Fruit fly (Drosophila melanogaster) S2 (cell line): ENCODE results near the gene abo.

Experiments
- CG8478 ChIP-seq: fragments of >200 bp; optimal IDR thresholded peaks from 2 replicates; lab custom pipeline; 2018
- CTCF ChIP-seq, 2 experiments: fragments of >200 bp; optimal IDR thresholded peaks; 2 replicates each; lab custom pipeline; 2018

Gene abo

DNA sequence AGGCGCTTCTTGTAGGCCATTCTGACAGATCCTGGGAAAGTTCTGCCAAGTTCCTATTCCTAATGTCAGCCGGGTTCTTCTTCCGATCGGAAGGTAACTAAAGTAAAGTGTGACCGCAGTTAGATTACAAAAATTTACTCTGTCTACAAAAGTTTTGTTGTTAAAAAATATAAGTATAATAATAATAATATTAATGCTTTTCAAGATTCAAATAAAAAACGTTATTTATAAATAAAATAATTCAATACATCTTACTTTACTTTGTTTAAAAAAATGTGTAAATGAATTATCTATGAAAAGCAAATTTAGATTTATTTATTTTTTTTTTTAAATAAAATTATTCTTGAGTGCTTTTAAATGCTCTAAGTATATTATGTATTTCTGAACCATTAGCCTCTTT, at the start of gene abo:
Gene abo (minus strand): TSS at position 101 of the 400 bp plus-strand sequence.
- TF ChIP-seq CTCF (optimal IDR thresholded peaks at IDR 0.05; lab: Kevin White, UChicago) (no peak), CG8478 (lab: Kevin White, UChicago) (no peak)

DNA sequence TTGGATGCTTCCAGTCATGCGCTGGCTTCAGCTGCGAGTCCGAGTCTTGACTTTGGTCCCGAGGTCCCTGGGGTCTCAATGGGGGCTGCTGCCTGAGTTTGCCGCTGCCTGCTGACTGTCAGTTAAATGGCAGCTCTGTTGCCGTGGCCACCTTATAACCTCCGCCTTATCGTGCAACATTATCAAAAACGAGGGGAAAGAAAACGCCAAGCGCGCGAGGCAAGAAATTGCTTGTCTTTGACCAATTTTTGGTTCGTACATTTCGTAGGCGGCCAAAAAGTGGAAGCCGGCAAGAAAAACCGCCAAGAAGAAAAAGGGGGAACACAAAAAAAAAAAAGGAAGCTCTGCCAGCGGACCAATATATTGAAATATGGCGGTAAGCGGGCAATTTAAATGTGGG, 48.8 kb upstream of the abo start:
- TF ChIP-seq CG8478 (lab: Kevin White, UChicago), result no peak
- no peak for TF ChIP-seq CTCF (optimal IDR thresholded peaks at IDR 0.05; lab: Kevin White, UChicago)

DNA sequence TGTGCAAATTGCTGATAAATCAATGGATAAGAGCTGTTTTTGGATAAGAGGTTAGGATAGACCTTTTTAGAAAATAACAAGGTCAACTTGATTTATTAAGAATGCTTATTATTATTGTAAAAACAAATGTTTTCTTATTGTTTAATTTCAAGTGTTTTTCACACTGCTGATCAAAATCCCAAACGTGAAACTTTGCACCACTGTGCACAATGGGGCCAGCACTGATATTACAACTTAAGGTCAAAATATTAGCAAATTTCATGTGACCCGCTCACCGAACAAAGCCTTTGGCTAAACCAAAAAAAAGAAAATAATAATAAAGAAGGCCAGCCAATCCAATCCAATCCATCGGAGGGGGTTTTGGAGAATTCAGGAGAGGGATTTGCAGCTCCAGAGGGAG, 47.7 kb upstream of the abo start:
- no peak for TF ChIP-seq CTCF (optimal IDR thresholded peaks at IDR 0.05; lab: Kevin White, UChicago)
- no peak for TF ChIP-seq CG8478 (lab: Kevin White, UChicago)

DNA sequence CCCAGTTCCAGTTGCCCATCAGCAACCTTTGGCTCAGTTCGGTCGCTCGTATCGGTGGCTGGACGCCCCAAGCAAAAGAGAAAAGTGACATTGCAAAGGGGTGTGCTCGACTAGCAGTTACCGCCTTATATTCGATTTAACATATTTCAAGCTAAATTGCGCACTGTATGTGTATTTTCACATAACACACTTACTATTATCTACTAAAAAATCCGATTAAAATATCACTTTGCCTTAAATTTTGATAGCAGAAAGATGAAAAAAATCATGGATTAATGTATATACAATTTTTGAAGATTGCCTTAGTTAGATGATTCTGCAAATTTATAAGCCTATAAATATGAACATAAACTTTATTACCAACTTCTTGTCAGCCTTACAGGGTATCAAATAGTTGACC, 46.5 kb upstream of the abo start:
- TF ChIP-seq CTCF (optimal IDR thresholded peaks at IDR 0.05; lab: Kevin White, UChicago) (no peak), CG8478 (lab: Kevin White, UChicago) (no peak)

DNA sequence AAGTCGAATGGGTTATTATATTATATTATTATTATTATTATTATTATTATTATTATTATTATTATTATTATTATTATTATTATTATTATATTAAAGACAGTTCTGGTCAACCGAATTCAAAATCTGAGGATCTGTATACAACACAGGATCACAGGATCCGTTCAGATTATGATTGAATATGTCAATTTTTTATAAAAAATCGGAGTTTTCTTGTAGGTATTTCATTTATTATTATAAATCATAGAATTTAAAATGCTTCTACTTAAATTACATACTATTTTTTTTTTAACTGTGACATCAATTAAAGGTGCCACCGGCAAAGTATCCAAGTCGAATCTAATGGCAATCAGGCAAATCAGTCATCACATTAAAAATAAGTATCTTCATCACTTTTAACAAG, 41.6 kb upstream of the abo start, which contains the start of gene CG14913:
Gene CG14913 (plus strand): TSS at position 301 of the 400 bp plus-strand sequence.
- TF ChIP-seq CG8478 (lab: Kevin White, UChicago), result no peak
- no peak for TF ChIP-seq CTCF (optimal IDR thresholded peaks at IDR 0.05; lab: Kevin White, UChicago)

DNA sequence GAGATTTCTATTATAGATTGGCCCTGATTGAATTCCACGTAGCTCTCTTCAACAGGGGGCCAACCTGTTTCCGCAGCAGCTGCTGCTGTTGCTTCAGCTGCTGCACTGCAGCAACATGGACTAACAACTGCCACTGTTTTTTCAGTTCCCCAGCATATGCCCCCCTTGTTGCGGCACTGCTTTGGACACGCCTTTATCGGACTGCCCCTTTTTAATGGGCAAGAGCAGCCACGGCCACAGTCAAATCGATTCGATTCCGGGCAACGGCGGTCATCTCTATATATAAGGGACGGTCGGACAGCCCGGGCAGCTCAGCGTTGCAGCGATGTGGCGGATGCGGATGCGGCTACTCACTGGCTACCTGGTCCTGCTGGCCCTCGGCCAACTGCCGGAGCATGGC, 40.2 kb upstream of the abo start, which contains the start of gene Acp32CD:
Gene Acp32CD (plus strand): TSS at position 301 of the 400 bp plus-strand sequence.
- no peak for TF ChIP-seq CG8478 (lab: Kevin White, UChicago)
- no peak for TF ChIP-seq CTCF (optimal IDR thresholded peaks at IDR 0.05; lab: Kevin White, UChicago)

DNA sequence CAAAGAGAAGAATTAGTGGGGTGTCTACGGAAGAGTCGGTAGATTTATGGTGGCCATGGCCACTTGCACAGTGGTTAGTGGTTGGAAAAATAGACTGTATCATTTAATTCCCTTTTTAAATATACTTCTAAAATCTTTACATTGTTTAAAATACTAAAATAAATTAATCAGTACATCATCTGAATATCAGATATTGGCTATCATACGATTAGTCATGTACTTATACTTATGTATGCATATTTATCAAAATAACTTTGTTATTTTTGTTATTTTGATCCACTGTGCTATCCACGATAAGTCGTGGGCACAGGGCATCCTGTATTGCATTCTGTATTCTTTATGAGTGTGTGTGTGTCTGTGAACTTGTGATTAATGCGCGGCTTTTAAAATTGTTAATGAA, 39.6 kb upstream of the abo start:
- TF ChIP-seq CTCF (optimal IDR thresholded peaks at IDR 0.05; lab: Kevin White, UChicago), result no peak
- TF ChIP-seq CG8478 (lab: Kevin White, UChicago), result no peak

DNA sequence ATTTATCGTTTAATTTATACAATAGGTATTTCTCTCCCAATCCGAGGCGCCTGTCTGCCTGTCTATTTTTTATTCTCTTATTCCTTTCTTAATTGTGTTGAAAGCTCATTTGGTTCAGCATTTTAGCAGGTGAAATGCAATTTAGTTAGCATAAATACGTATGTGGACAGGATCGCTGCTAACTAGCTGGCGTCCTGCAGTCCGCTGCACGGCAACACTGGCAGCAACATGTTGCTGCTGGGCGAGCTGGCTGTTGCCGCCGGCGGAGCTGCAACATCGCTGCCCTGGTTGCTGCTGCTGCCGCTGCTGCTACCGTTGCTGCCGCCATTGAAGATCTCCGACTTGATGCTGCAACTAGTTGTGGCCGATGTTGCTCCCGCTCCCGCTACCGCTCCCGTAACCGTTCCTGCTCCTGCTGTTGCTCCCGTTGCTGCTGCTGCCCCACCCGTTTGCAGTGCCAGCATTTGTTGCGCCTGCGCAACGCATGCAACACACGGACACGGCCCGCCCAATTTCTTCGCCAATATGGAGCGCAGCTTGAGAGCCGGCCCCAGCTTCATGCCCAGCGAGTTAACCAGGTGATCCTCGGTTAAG, 39.0 kb upstream of the abo start:
- TF ChIP-seq CTCF (optimal IDR thresholded peaks at IDR 0.05; lab: Kevin White, UChicago) (no peak), CG8478 (lab: Kevin White, UChicago) (no peak)

DNA sequence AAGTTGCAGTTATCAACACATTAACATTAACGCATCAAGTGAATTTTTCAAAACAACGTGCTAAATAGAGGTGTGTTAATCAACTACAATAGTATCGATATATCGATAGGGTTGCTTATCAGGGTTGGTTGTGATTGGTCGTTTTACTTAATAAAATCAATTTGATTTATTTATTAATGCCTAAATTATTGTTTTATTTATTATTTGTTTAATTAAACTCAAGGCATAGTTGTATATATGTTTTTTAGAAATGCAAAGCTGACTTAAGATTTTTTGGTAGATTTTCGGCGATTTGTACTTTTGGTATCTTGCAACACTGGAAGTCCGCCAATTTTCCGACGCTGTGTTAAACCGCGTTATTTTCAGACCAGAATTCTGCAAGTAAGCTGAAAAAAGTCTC, 35.9 kb upstream of the abo start, which contains the start of the genes Art8 and dUTPase:
Gene Art8 (minus strand): TSS at position 88 of the 400 bp plus-strand sequence.
Gene dUTPase (plus strand): TSS at position 314 of the 400 bp plus-strand sequence.
- TF ChIP-seq CG8478 (lab: Kevin White, UChicago) (no peak), CTCF (optimal IDR thresholded peaks at IDR 0.05; lab: Kevin White, UChicago) (no peak)

DNA sequence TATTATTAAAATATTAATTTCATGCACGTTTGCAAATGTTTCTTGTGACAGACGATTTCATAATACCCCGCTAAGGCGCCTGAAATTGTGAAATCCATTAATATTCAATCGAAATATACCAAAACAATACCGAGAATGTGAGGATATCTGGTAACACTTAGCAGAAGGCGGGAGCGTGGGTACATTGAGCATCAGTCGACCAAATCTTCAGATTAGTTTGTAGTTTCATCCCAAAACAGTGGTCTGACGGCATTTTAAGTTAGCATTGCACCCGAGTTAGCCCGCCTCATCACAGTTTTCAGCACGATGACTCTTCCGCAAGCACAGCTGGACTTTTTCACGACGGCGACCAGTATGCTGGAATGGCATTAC, 29.6 kb upstream of the abo start, which contains the start of gene Nup154:
Gene Nup154 (plus strand): TSS at position 147 of the 372 bp plus-strand sequence.
- no peak for TF ChIP-seq CG8478 (lab: Kevin White, UChicago)
- no peak for TF ChIP-seq CTCF (optimal IDR thresholded peaks at IDR 0.05; lab: Kevin White, UChicago)

DNA sequence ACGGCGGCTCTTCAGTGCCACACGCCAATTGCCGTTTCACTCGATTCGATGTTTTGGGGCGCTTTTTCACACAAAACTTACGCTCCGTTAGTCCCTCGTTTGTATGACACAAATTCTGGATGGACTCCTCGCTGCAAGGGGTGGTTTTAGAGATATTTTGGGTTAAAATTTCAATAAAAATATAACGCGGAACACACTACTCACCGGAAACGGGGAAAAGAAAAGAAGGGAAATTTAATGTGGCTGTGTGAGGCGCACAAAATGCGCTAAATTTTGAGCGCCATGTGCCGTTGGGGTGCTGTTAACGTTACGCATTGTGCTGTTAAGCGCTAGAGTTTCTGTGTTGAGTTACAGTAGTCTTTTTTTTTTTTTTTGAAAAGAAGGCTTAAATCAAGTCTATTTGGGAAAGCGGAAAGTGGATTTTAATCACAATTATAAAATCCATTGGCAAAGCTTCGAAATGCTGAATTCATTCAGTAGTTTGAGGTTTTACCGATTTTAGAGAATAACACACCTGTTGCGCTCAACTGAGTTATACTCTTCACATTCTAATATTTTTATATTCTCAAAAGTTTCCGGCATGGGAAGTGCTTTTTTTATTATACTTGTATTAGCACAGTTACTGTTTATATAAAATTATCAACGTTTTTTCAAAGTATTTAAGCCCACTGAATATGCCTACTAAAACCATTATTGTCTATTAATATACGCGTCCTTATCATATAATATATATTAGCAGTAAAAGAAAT, 29.0 kb upstream of the abo start, which contains the start of gene RpL9:
Gene RpL9 (minus strand): TSS at position 265 of the 749 bp plus-strand sequence.
- TF ChIP-seq CG8478 (lab: Kevin White, UChicago) (no peak), CTCF (optimal IDR thresholded peaks at IDR 0.05; lab: Kevin White, UChicago) (peak in 1 of 2 experiments; percentile 38)

DNA sequence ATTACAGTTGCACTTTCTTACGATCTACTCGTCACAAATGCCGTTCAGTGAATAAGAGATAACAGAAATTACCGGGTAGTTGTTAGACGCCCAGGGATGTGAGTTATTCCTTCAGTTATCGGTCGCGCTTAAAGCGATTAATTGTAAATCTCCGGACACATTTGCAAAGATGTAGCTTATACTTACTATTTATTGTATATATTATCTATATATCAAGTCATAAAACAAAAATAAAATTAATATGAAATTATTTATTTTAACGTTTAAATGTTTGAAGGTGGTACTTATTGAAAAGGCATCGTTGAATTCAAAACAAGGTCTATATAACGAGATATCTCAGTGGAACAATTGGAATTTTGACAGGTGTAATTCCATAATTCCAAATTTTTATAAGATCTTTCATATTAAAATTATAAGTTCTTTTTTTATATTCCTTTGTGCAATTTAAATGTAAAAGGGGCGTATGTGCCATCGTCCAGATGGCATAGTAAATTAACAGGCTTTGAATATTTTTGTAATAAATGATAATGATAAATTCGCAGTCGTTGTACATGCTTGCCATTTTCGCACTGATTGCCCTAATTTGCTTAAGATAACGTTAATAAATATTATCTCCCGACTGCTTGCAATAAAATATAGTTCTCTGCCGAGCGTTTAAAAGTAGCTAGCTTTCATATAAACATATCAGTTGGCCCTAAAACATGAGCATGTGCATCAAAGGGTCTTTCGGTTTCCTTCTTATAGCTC, 26.5 kb upstream of the abo start, which contains the start of the genes aub and lectin-33A:
Gene aub (minus strand): TSS at position 101 of the 747 bp plus-strand sequence.
Gene lectin-33A (plus strand): TSS at position 697 of the 747 bp plus-strand sequence.
- TF ChIP-seq CG8478 (lab: Kevin White, UChicago), result no peak
- TF ChIP-seq CTCF (optimal IDR thresholded peaks at IDR 0.05; lab: Kevin White, UChicago), result no peak

DNA sequence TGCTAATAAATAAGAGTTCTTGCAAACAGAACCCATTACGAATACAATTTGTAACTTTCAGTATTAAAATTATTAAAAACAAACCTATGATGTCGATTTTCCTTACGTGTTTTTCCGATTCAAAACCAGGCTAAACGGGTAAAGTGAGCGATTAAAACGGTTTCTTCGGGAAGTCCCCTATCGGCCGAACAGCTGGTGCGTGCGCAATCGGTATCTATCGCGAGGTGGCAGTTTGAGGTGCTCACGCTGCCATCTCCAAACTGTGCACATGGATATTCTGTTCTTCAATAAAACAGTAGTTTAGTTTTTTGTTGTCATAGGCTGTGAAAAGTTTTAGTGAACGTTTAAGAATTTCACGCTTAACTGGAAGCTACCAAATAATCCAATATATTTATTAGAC, 14.1 kb upstream of the abo start, which contains the start of gene TTLL4A:
Gene TTLL4A (plus strand): TSS at position 240 of the 400 bp plus-strand sequence.
- peak; percentile 39 to 44 for TF ChIP-seq CTCF (optimal IDR thresholded peaks at IDR 0.05; lab: Kevin White, UChicago)
- no peak for TF ChIP-seq CG8478 (lab: Kevin White, UChicago)

DNA sequence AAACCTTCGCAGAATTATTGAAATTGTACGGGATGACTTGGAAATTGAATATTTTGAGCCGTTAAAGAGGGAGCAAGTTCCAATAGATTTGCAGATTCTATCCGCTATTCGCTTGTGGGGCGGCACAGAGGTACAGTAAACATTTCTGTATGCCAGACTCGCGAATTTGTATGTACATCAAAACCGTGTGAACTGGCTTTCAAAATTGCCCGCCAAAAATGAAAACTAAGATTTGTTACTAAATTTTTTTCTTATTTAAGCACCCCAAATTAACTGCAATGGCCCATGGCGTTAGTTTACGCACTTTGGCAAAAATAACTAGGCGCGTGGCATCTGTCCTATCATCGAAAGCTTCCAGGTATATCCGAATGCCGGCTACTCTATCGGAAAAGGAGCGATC, 12.9 kb upstream of the abo start:
- TF ChIP-seq CTCF (optimal IDR thresholded peaks at IDR 0.05; lab: Kevin White, UChicago) (no peak), CG8478 (lab: Kevin White, UChicago) (no peak)
